Fruit fly (Drosophila melanogaster) whole organism, embryonic: ENCODE results near the gene Ubqn.

Experiments
- Abd-B ChIP-seq: fragments of 200-800 bp; sonication (Bioruptor generic); optimal IDR thresholded peaks from 2 replicates; lab custom pipeline; 2018; ENCODE audit warnings: missing biosample characterization, mild to moderate bottlenecking, missing genetic modification characterization, moderate library complexity
- CG1233 ChIP-seq: fragments of 200-800 bp; sonication (Bioruptor generic); optimal IDR thresholded peaks from 4 replicates; lab custom pipeline; 2018; ENCODE audit warnings: missing biosample characterization, mild to moderate bottlenecking, missing genetic modification characterization
- CG12391 ChIP-seq: fragments of 200-800 bp; sonication (Bioruptor generic); optimal IDR thresholded peaks from 3 replicates; lab custom pipeline; 2018; ENCODE audit warnings: missing biosample characterization, mild to moderate bottlenecking, missing genetic modification characterization, moderate library complexity
- CG15011 ChIP-seq: fragments of 200-800 bp; sonication (Bioruptor generic); optimal IDR thresholded peaks from 3 replicates; lab custom pipeline; 2018; ENCODE audit warnings: missing biosample characterization, mild to moderate bottlenecking, missing genetic modification characterization
- CG17802 ChIP-seq: fragments of 200-800 bp; sonication (Bioruptor generic); optimal IDR thresholded peaks from 2 replicates; lab custom pipeline; 2018; ENCODE audit warnings: missing biosample characterization, mild to moderate bottlenecking, missing genetic modification characterization, moderate library complexity
- CG18619 ChIP-seq: fragments of 200-800 bp; sonication (Bioruptor generic); optimal IDR thresholded peaks from 3 replicates; lab custom pipeline; 2017; ENCODE audit warnings: missing biosample characterization, mild to moderate bottlenecking, missing genetic modification characterization
- CG2678 ChIP-seq: fragments of 200-800 bp; sonication (Bioruptor generic); optimal IDR thresholded peaks from 3 replicates; lab custom pipeline; 2019; ENCODE audit warnings: missing biosample characterization, mild to moderate bottlenecking, missing genetic modification characterization, moderate library complexity
- CG30403 ChIP-seq: fragments of 200-800 bp; sonication (Bioruptor generic); optimal IDR thresholded peaks from 3 replicates; lab custom pipeline; 2016; ENCODE audit warnings: missing biosample characterization, missing genetic modification characterization
- CG4820 ChIP-seq: fragments of 200-800 bp; sonication (Bioruptor generic); optimal IDR thresholded peaks from 3 replicates; lab custom pipeline; 2016; ENCODE audit warnings: missing biosample characterization, missing genetic modification characterization
- CG6254 ChIP-seq: fragments of 200-800 bp; sonication (Bioruptor generic); optimal IDR thresholded peaks from 3 replicates; lab custom pipeline; 2017; ENCODE audit warnings: mild to moderate bottlenecking, missing biosample characterization, missing genetic modification reagents, missing genetic modification characterization
- CG7839 ChIP-seq: fragments of 200-800 bp; sonication (Bioruptor generic); optimal IDR thresholded peaks from 3 replicates; lab custom pipeline; 2018; ENCODE audit warnings: missing biosample characterization, mild to moderate bottlenecking, missing genetic modification characterization, moderate library complexity
- CG8924 ChIP-seq: fragments of 200-800 bp; optimal IDR thresholded peaks from 3 replicates; lab custom pipeline; 2019; ENCODE audit warnings: missing biosample characterization, mild to moderate bottlenecking, missing genetic modification characterization, moderate library complexity
- CG8944 ChIP-seq: fragments of 200-800 bp; sonication (Bioruptor generic); optimal IDR thresholded peaks from 3 replicates; lab custom pipeline; 2016; ENCODE audit warnings: missing biosample characterization, missing genetic modification characterization
- CG9932 ChIP-seq: fragments of 200-800 bp; sonication (Bioruptor generic); IDR thresholded peaks from 2 replicates; pipeline ENCODE4 v1.3.6; 2022; ENCODE audit warnings: missing biosample characterization, missing genetic modification characterization
- Camta ChIP-seq: fragments of 200-800 bp; sonication (Bioruptor generic); optimal IDR thresholded peaks from 2 replicates; lab custom pipeline; 2016; ENCODE audit warnings: missing biosample characterization, missing genetic modification characterization
- Chrac-16 ChIP-seq: fragments of 200-800 bp; sonication (Bioruptor generic); optimal IDR thresholded peaks from 3 replicates; lab custom pipeline; 2016; ENCODE audit warnings: missing biosample characterization, missing genetic modification characterization
- CoRest ChIP-seq: fragments of 200-800 bp; sonication (Bioruptor generic); optimal IDR thresholded peaks from 3 replicates; lab custom pipeline; 2018; ENCODE audit warnings: missing biosample characterization, mild to moderate bottlenecking, missing genetic modification characterization, moderate library complexity
- D ChIP-seq, 2 experiments: fragments of 200-800 bp in 1 of 2; fragments of >200 bp in 1 of 2; sonication (Bioruptor generic) in 1 of 2; optimal IDR thresholded peaks; 2 replicates in 1 of 2; 3 replicates in 1 of 2; lab custom pipeline; 2017; ENCODE audit warnings: mild to moderate bottlenecking in 1 of 2, missing biosample characterization in 1 of 2, missing genetic modification characterization in 1 of 2, missing genetic modification reagents in 1 of 2
- Dll ChIP-seq: fragments of 200-800 bp; sonication (Bioruptor generic); IDR thresholded peaks from 4 replicates; pipeline ENCODE4 v1.3.6; 2022; ENCODE audit warnings: missing biosample characterization, missing genetic modification characterization; ENCODE audit not compliant: partially characterized antibody
- Max ChIP-seq: fragments of 200-800 bp; sonication (Bioruptor generic); optimal IDR thresholded peaks from 2 replicates; lab custom pipeline; 2016; ENCODE audit warnings: missing biosample characterization, mild to moderate bottlenecking, missing genetic modification characterization
- NC2α ChIP-seq: fragments of 200-800 bp; sonication (Bioruptor generic); optimal IDR thresholded peaks from 2 replicates; lab custom pipeline; 2016; ENCODE audit warnings: missing biosample characterization, missing genetic modification characterization
- NC2β ChIP-seq: fragments of 200-800 bp; sonication (Bioruptor generic); optimal IDR thresholded peaks from 2 replicates; lab custom pipeline; 2016; ENCODE audit warnings: missing biosample characterization, missing genetic modification characterization
- NfI ChIP-seq: fragments of 200-800 bp; sonication (Bioruptor generic); optimal IDR thresholded peaks from 3 replicates; lab custom pipeline; 2018; ENCODE audit warnings: missing biosample characterization, mild to moderate bottlenecking, missing genetic modification characterization, moderate library complexity
- Oli ChIP-seq: fragments of 200-800 bp; sonication (Bioruptor generic); optimal IDR thresholded peaks from 2 replicates; lab custom pipeline; 2018; ENCODE audit warnings: missing biosample characterization, mild to moderate bottlenecking, missing genetic modification characterization, moderate library complexity
- PHDP ChIP-seq: fragments of 200-800 bp; sonication (Bioruptor generic); optimal IDR thresholded peaks from 3 replicates; lab custom pipeline; 2018; ENCODE audit warnings: missing biosample characterization, mild to moderate bottlenecking, missing genetic modification characterization, moderate library complexity
- Sox100B ChIP-seq: fragments of 200-800 bp; sonication (Bioruptor generic); optimal IDR thresholded peaks from 3 replicates; lab custom pipeline; 2018; ENCODE audit warnings: missing biosample characterization, mild to moderate bottlenecking, missing genetic modification characterization
- Spps ChIP-seq: fragments of 200-800 bp; sonication (Bioruptor generic); optimal IDR thresholded peaks from 2 replicates; lab custom pipeline; 2018; ENCODE audit warnings: missing biosample characterization, mild to moderate bottlenecking, missing genetic modification characterization
- Ssrp ChIP-seq: fragments of 200-800 bp; sonication (Bioruptor generic); optimal IDR thresholded peaks from 2 replicates; lab custom pipeline; 2018; ENCODE audit warnings: missing biosample characterization, mild to moderate bottlenecking, missing genetic modification characterization, moderate library complexity
- Usf ChIP-seq: fragments of 200-800 bp; sonication (Bioruptor generic); optimal IDR thresholded peaks from 2 replicates; lab custom pipeline; 2017; ENCODE audit warnings: missing genotype, missing biosample characterization, missing genetic modification characterization
- ab ChIP-seq: fragments of 200-800 bp; sonication (Bioruptor generic); optimal IDR thresholded peaks from 2 replicates; lab custom pipeline; 2016; ENCODE audit warnings: missing biosample characterization, missing genetic modification characterization
- ash1 ChIP-seq: fragments of 200-800 bp; sonication (Bioruptor generic); optimal IDR thresholded peaks from 2 replicates; lab custom pipeline; 2018; ENCODE audit warnings: missing biosample characterization, mild to moderate bottlenecking, missing genetic modification characterization
- az2 ChIP-seq: fragments of 200-800 bp; sonication (Bioruptor generic); optimal IDR thresholded peaks from 3 replicates; lab custom pipeline; 2016; ENCODE audit warnings: missing biosample characterization, missing genetic modification characterization
- br ChIP-seq: fragments of >200 bp; optimal IDR thresholded peaks from 2 replicates; lab custom pipeline; 2017
- chif ChIP-seq, 2 experiments: fragments of 200-800 bp; sonication (Bioruptor generic); optimal IDR thresholded peaks; 3 replicates each; lab custom pipeline; 2016; ENCODE audit warnings: missing biosample characterization in 2 of 2, missing genetic modification characterization in 2 of 2
- chinmo ChIP-seq: fragments of 200-800 bp; sonication (Bioruptor generic); IDR thresholded peaks from 4 replicates; pipeline ENCODE4 v1.3.6; 2022; ENCODE audit warnings: missing biosample characterization, missing genetic modification characterization; ENCODE audit not compliant: partially characterized antibody
- ems ChIP-seq: fragments of 200-800 bp; sonication (Bioruptor generic); optimal IDR thresholded peaks from 3 replicates; lab custom pipeline; 2016; ENCODE audit warnings: missing biosample characterization, missing genetic modification characterization
- grau ChIP-seq: fragments of 200-800 bp; optimal IDR thresholded peaks from 3 replicates; lab custom pipeline; 2019; ENCODE audit warnings: missing biosample characterization, mild to moderate bottlenecking, missing genetic modification characterization, moderate library complexity
- ind ChIP-seq: fragments of 200-800 bp; sonication (Bioruptor generic); optimal IDR thresholded peaks from 3 replicates; lab custom pipeline; 2016; ENCODE audit warnings: missing biosample characterization, missing genetic modification characterization
- lola ChIP-seq, 3 experiments: fragments of >200 bp in 2 of 3; fragments of 200-800 bp in 1 of 3; sonication (Bioruptor generic) in 1 of 3; optimal IDR thresholded peaks; 2 replicates each; lab custom pipeline; 2017 to 2019; ENCODE audit warnings: missing biosample characterization in 3 of 3, missing genetic modification characterization in 3 of 3, mild to moderate bottlenecking in 1 of 3, moderate library complexity in 1 of 3
- lov ChIP-seq, 2 experiments: fragments of 200-800 bp in 1 of 2; fragments of >200 bp in 1 of 2; sonication (Bioruptor generic) in 1 of 2; IDR thresholded peaks in 1 of 2; optimal IDR thresholded peaks in 1 of 2; 2 replicates in 1 of 2; 3 replicates in 1 of 2; pipeline versions ENCODE4 v1.3.6 to Lab custom; 2017 to 2022; ENCODE audit warnings: missing biosample characterization in 1 of 2, missing genetic modification characterization in 1 of 2
- nom ChIP-seq: fragments of 200-800 bp; sonication (Bioruptor generic); optimal IDR thresholded peaks from 2 replicates; lab custom pipeline; 2017; ENCODE audit warnings: missing biosample characterization, missing genetic modification characterization, mild to moderate bottlenecking, moderate library complexity, missing genetic modification reagents
- org-1 ChIP-seq: fragments of 200-800 bp; sonication (Bioruptor generic); optimal IDR thresholded peaks from 2 replicates; lab custom pipeline; 2017; ENCODE audit warnings: missing biosample characterization, missing genetic modification characterization
- prd ChIP-seq, 3 experiments: fragments of >200 bp in 2 of 3; fragments of 200-800 bp in 1 of 3; sonication (Bioruptor generic) in 1 of 3; optimal IDR thresholded peaks in 2 of 3; IDR thresholded peaks in 1 of 3; 2 replicates in 2 of 3; 3 replicates in 1 of 3; pipeline versions ENCODE4 v1.3.6 to Lab custom; 2017 to 2022; ENCODE audit warnings: missing biosample characterization in 1 of 3, missing genetic modification characterization in 1 of 3
- sc ChIP-seq, 3 experiments: fragments of >200 bp in 2 of 3; fragments of 200-800 bp in 1 of 3; sonication (Bioruptor generic) in 1 of 3; optimal IDR thresholded peaks; 2 replicates in 2 of 3; 3 replicates in 1 of 3; lab custom pipeline; 2017; ENCODE audit warnings: mild to moderate bottlenecking in 1 of 3, missing biosample characterization in 1 of 3, missing genetic modification characterization in 1 of 3, missing genetic modification reagents in 1 of 3
- tgo ChIP-seq: fragments of 200-800 bp; sonication (Bioruptor generic); IDR thresholded peaks from 3 replicates; pipeline ENCODE4 v1.3.6; 2022; ENCODE audit warnings: missing biosample characterization, missing genetic modification characterization
- zen ChIP-seq: fragments of 200-800 bp; sonication (Bioruptor generic); optimal IDR thresholded peaks from 3 replicates; lab custom pipeline; 2018; ENCODE audit warnings: missing biosample characterization, mild to moderate bottlenecking, missing genetic modification characterization, moderate library complexity

Ubqn gene

DNA sequence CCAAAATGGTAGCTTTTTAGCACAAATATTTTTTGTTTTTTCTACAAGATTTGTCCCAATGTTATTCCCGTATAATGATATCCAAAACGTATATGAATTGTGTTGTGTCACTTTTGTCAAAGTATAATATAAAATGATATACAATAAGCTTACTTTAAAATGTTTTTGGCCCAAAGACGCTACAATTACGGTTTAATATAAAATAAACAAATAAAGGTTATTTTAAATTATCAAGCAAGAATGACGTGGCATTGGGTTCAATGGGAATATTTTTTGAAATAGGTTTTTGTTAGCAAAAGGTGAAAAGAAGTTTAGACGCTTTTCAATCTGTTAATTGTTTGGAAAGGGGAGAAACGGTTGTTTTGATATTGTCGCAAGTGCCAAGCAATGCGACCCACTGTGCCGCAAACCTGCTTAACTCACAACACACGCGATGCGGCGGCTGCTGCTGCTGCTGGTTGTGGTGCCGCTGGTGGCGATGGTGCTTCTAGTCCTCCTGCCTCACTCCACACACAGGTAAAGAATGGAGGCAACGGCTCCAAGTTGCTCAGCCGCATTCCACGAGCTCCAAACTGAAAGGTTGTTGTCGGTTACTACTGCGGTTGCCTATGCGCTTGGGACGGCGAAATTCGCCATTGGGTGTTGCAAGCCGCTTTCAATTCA lies 20.3 kb upstream of the Ubqn start (continued):
- TF ChIP-seq CG30403 (GFP tag; lab: Kevin White, UChicago) (peak; percentile 72), NC2α (GFP tag; lab: Kevin White, UChicago) (no peak), org-1 (GFP tag; lab: Kevin White, UChicago) (peak; percentile 51), CG15011 (GFP tag; lab: Kevin White, UChicago) (peak; percentile 57), ems (no peak), CG8944 (GFP tag; lab: Kevin White, UChicago) (no peak), ash1 (GFP tag; lab: Kevin White, UChicago) (no peak), D (optimal IDR thresholded peaks at IDR 0.05; lab: Kevin White, UChicago) (no peak), D (GFP tag; optimal IDR thresholded peaks at IDR 0.05; lab: Kevin White, UChicago) (peak; percentile 50), prd (optimal IDR thresholded peaks at IDR 0.05; lab: Kevin White, UChicago) (no peak), prd (GFP tag; IDR thresholded peaks at IDR 0.05; lab: Robert Waterston, UW) (0 out of 3 replicates have a peak, but pooled peaks have one; percentile 16), Abd-B (GFP tag; lab: Kevin White, UChicago) (peak; percentile 41), CG9932 (0 out of 2 replicates have a peak, but pooled peaks have one; percentile 4), chif (GFP tag; optimal IDR thresholded peaks at IDR 0.05; lab: Kevin White, UChicago) (peak in 1 of 2 experiments; percentile 3), Dll (no peak), NC2β (GFP tag; lab: Kevin White, UChicago) (peak; percentile 23), CG18619 (GFP tag; lab: Kevin White, UChicago) (peak; percentile 71), chinmo (no peak), lola (GFP tag; optimal IDR thresholded peaks at IDR 0.05; lab: Kevin White, UChicago) (peak in 1 of 3 experiments; percentile 65), CG12391 (peak; percentile 66), nom (GFP tag; lab: Kevin White, UChicago) (no peak), CG7839 (tag; lab: Kevin White, UChicago) (peak; percentile 73), Usf (GFP tag; lab: Kevin White, UChicago) (peak; percentile 41), CG4820 (peak; percentile 16), CG17802 (no peak), Camta (GFP tag; lab: Kevin White, UChicago) (peak; percentile 49), CG2678 (tag; lab: Kevin White, UChicago) (peak; percentile 76), grau (peak; percentile 66), tgo (no peak; the same call in 2 of the 3 replicates), CG1233 (GFP tag; lab: Kevin White, UChicago) (peak; percentile 57), zen (tag; lab: Kevin White, UChicago) (peak; percentile 58), Chrac-16 (GFP tag; lab: Kevin White, UChicago) (peak; percentile 11), CG6254 (GFP tag; lab: Kevin White, UChicago) (peak; percentile 40), sc (optimal IDR thresholded peaks at IDR 0.05; lab: Kevin White, UChicago) (no peak), sc (GFP tag; optimal IDR thresholded peaks at IDR 0.05; lab: Kevin White, UChicago) (peak; percentile 24), Oli (tag; lab: Kevin White, UChicago) (peak; percentile 65), Ssrp (tag; lab: Kevin White, UChicago) (peak; percentile 58), NfI (GFP tag; lab: Kevin White, UChicago) (peak; percentile 37), Spps (tag; lab: Kevin White, UChicago) (peak; percentile 37), az2 (peak; percentile 64), CG8924 (tag; lab: Kevin White, UChicago) (peak; percentile 69), Max (GFP tag; lab: Kevin White, UChicago) (peak; percentile 58), CoRest (peak; percentile 76), PHDP (peak; percentile 46), lov (optimal IDR thresholded peaks at IDR 0.05; lab: Kevin White, UChicago) (no peak), lov (GFP tag; IDR thresholded peaks at IDR 0.05; lab: Robert Waterston, UW) (0 out of 3 replicates have a peak, but pooled peaks have one; percentile 13), ind (GFP tag; lab: Kevin White, UChicago) (peak; percentile 37), br (lab: Kevin White, UChicago) (no peak), Sox100B (GFP tag; lab: Kevin White, UChicago) (no peak), ab (GFP tag; lab: Kevin White, UChicago) (peak; percentile 4)
